Fruit fly (Drosophila melanogaster) whole organism, embryonic: Measurements from ENCODE around the gene CG34163.
A peak's percentile ranks its signal among the peaks of the same experiment; 100 is the strongest.

Experiments used
- CG11093 ChIP-seq: fragments of 200-800 bp; sonication (Bioruptor generic); IDR thresholded peaks from 3 replicates; pipeline ENCODE4 v1.3.6; 2022; ENCODE audit warnings: missing biosample characterization, missing genetic modification characterization
- CG11723 ChIP-seq: fragments of 200-800 bp; sonication (Bioruptor generic); optimal IDR thresholded peaks from 2 replicates; lab custom pipeline; 2017; ENCODE audit warnings: missing biosample characterization, mild to moderate bottlenecking, missing genetic modification characterization
- CG12104 ChIP-seq: fragments of 200-800 bp; sonication (Bioruptor generic); optimal IDR thresholded peaks from 3 replicates; lab custom pipeline; 2016; ENCODE audit warnings: missing biosample characterization, missing genetic modification characterization
- CG12299 ChIP-seq: fragments of 200-800 bp; sonication (Bioruptor generic); optimal IDR thresholded peaks from 2 replicates; lab custom pipeline; 2018; ENCODE audit warnings: missing biosample characterization, mild to moderate bottlenecking, missing genetic modification characterization
- CG13624 ChIP-seq: fragments of 200-800 bp; sonication (Bioruptor generic); optimal IDR thresholded peaks from 2 replicates; lab custom pipeline; 2016; ENCODE audit warnings: missing biosample characterization, missing genetic modification characterization
- CG14710 ChIP-seq: fragments of 200-800 bp; sonication (Bioruptor generic); optimal IDR thresholded peaks from 3 replicates; lab custom pipeline; 2019; ENCODE audit warnings: missing biosample characterization, mild to moderate bottlenecking, missing genetic modification characterization, moderate library complexity
- CG15073 ChIP-seq: fragments of 200-800 bp; sonication (Bioruptor generic); optimal IDR thresholded peaks from 2 replicates; lab custom pipeline; 2016; ENCODE audit warnings: missing biosample characterization, missing genetic modification characterization
- CG15514 ChIP-seq: fragments of 200-800 bp; sonication (Bioruptor generic); optimal IDR thresholded peaks from 3 replicates; lab custom pipeline; 2017; ENCODE audit warnings: missing biosample characterization, missing genetic modification characterization, mild to moderate bottlenecking, moderate library complexity, missing genetic modification reagents
- CG17361 ChIP-seq: fragments of 200-800 bp; sonication (Bioruptor generic); IDR thresholded peaks from 3 replicates; pipeline ENCODE4 v1.3.6; 2022; ENCODE audit warnings: missing biosample characterization, missing genetic modification characterization
- CG2202 ChIP-seq: fragments of 200-800 bp; sonication (Bioruptor generic); optimal IDR thresholded peaks from 2 replicates; lab custom pipeline; 2018; ENCODE audit warnings: missing biosample characterization, mild to moderate bottlenecking, missing genetic modification characterization
- CG31365 ChIP-seq: fragments of 200-800 bp; sonication (Bioruptor generic); optimal IDR thresholded peaks from 2 replicates; lab custom pipeline; 2018; ENCODE audit warnings: missing biosample characterization, mild to moderate bottlenecking, missing genetic modification characterization
- CG34376 ChIP-seq: fragments of 200-800 bp; sonication (Bioruptor generic); optimal IDR thresholded peaks from 2 replicates; lab custom pipeline; 2018; ENCODE audit warnings: missing biosample characterization, mild to moderate bottlenecking, missing genetic modification characterization
- CG4707 ChIP-seq: fragments of 200-800 bp; sonication (Bioruptor generic); optimal IDR thresholded peaks from 2 replicates; lab custom pipeline; 2018; ENCODE audit warnings: missing biosample characterization, mild to moderate bottlenecking, missing genetic modification characterization, moderate library complexity
- CG5180 ChIP-seq: fragments of 200-800 bp; sonication (Bioruptor generic); optimal IDR thresholded peaks from 3 replicates; lab custom pipeline; 2017; ENCODE audit warnings: missing biosample characterization, missing genetic modification characterization, mild to moderate bottlenecking, moderate library complexity, missing genetic modification reagents
- CG6854 ChIP-seq: fragments of 200-800 bp; sonication (Bioruptor generic); optimal IDR thresholded peaks from 3 replicates; lab custom pipeline; 2017; ENCODE audit warnings: missing biosample characterization, mild to moderate bottlenecking, missing genetic modification characterization
- CG7357 ChIP-seq: fragments of 200-800 bp; sonication (Bioruptor generic); IDR thresholded peaks from 3 replicates; pipeline ENCODE4 v1.3.6; 2022; ENCODE audit warnings: missing biosample characterization, missing genetic modification characterization
- CG7372 ChIP-seq: fragments of 200-800 bp; sonication (Bioruptor generic); IDR thresholded peaks from 2 replicates; pipeline ENCODE4 v1.3.6; 2022; ENCODE audit warnings: missing biosample characterization, missing genetic modification characterization
- CG7786 ChIP-seq: fragments of 200-800 bp; sonication (Bioruptor generic); optimal IDR thresholded peaks from 2 replicates; lab custom pipeline; 2016; ENCODE audit warnings: missing biosample characterization, missing genetic modification characterization
- CG9215 ChIP-seq: fragments of 200-800 bp; sonication (Bioruptor generic); IDR thresholded peaks from 2 replicates; pipeline ENCODE4 v1.3.6; 2022; ENCODE audit warnings: missing biosample characterization, missing genetic modification characterization
- CG9437 ChIP-seq: fragments of 200-800 bp; sonication (Bioruptor generic); optimal IDR thresholded peaks from 2 replicates; lab custom pipeline; 2018; ENCODE audit warnings: missing biosample characterization, mild to moderate bottlenecking, missing genetic modification characterization
- CG9727 ChIP-seq: fragments of 200-800 bp; sonication (Bioruptor generic); optimal IDR thresholded peaks from 3 replicates; lab custom pipeline; 2017; ENCODE audit warnings: missing biosample characterization, mild to moderate bottlenecking, missing genetic modification characterization
- Chrac-16 ChIP-seq: fragments of 200-800 bp; sonication (Bioruptor generic); optimal IDR thresholded peaks from 3 replicates; lab custom pipeline; 2016; ENCODE audit warnings: missing biosample characterization, missing genetic modification characterization
- Dip3 ChIP-seq: fragments of 200-800 bp; sonication (Bioruptor generic); optimal IDR thresholded peaks from 3 replicates; lab custom pipeline; 2016; ENCODE audit warnings: missing biosample characterization, missing genetic modification characterization
- Dp ChIP-seq: fragments of 200-800 bp; sonication (Bioruptor generic); optimal IDR thresholded peaks from 2 replicates; lab custom pipeline; 2018; ENCODE audit warnings: missing biosample characterization, mild to moderate bottlenecking, missing genetic modification characterization, moderate library complexity
- Dref ChIP-seq: fragments of 200-800 bp; sonication (Bioruptor generic); IDR thresholded peaks from 2 replicates; pipeline ENCODE4 v1.3.6; 2022; ENCODE audit warnings: missing biosample characterization, missing genetic modification characterization
- Kr ChIP-seq: fragments of 200-800 bp; sonication (Bioruptor generic); optimal IDR thresholded peaks from 2 replicates; lab custom pipeline; 2017; ENCODE audit warnings: missing biosample characterization, mild to moderate bottlenecking, missing genetic modification characterization
- Max ChIP-seq: fragments of 200-800 bp; sonication (Bioruptor generic); optimal IDR thresholded peaks from 2 replicates; lab custom pipeline; 2016; ENCODE audit warnings: missing biosample characterization, mild to moderate bottlenecking, missing genetic modification characterization
- Meics ChIP-seq: fragments of 200-800 bp; sonication (Bioruptor generic); optimal IDR thresholded peaks from 2 replicates; lab custom pipeline; 2017; ENCODE audit warnings: missing biosample characterization, mild to moderate bottlenecking, missing genetic modification characterization
- Mes4 ChIP-seq: fragments of 200-800 bp; sonication (Bioruptor generic); optimal IDR thresholded peaks from 2 replicates; lab custom pipeline; 2016; ENCODE audit warnings: missing biosample characterization, missing genetic modification characterization
- NC2β ChIP-seq: fragments of 200-800 bp; sonication (Bioruptor generic); optimal IDR thresholded peaks from 2 replicates; lab custom pipeline; 2016; ENCODE audit warnings: missing biosample characterization, missing genetic modification characterization
- ash1 ChIP-seq: fragments of 200-800 bp; sonication (Bioruptor generic); optimal IDR thresholded peaks from 2 replicates; lab custom pipeline; 2018; ENCODE audit warnings: missing biosample characterization, mild to moderate bottlenecking, missing genetic modification characterization
- cg ChIP-seq: fragments of 200-800 bp; sonication (Bioruptor generic); optimal IDR thresholded peaks from 3 replicates; lab custom pipeline; 2019; ENCODE audit warnings: missing biosample characterization, mild to moderate bottlenecking, missing genetic modification characterization, moderate library complexity
- chif ChIP-seq, 2 experiments: fragments of 200-800 bp; sonication (Bioruptor generic); optimal IDR thresholded peaks; 3 replicates each; lab custom pipeline; 2016; ENCODE audit warnings: missing biosample characterization in 2 of 2, missing genetic modification characterization in 2 of 2
- chn ChIP-seq: fragments of 200-800 bp; sonication (Bioruptor generic); optimal IDR thresholded peaks from 2 replicates; lab custom pipeline; 2016; ENCODE audit warnings: missing biosample characterization, missing genetic modification characterization
- danr ChIP-seq: fragments of 200-800 bp; sonication (Bioruptor generic); IDR thresholded peaks from 2 replicates; pipeline ENCODE4 v1.3.6; 2022; ENCODE audit warnings: missing biosample characterization, missing genetic modification characterization
- dmrt11E ChIP-seq: fragments of 200-800 bp; sonication (Bioruptor generic); optimal IDR thresholded peaks from 3 replicates; lab custom pipeline; 2018; ENCODE audit warnings: missing biosample characterization, mild to moderate bottlenecking, missing genetic modification characterization, moderate library complexity
- dmrt99B ChIP-seq: fragments of 200-800 bp; sonication (Bioruptor generic); optimal IDR thresholded peaks from 2 replicates; lab custom pipeline; 2018; ENCODE audit warnings: missing biosample characterization, mild to moderate bottlenecking, missing genetic modification characterization, moderate library complexity
- en ChIP-seq: fragments of 200-800 bp; sonication (Bioruptor generic); optimal IDR thresholded peaks from 2 replicates; lab custom pipeline; 2016; ENCODE audit warnings: missing biosample characterization, missing genetic modification characterization
- gsb-n ChIP-seq: fragments of 200-800 bp; sonication (Bioruptor generic); optimal IDR thresholded peaks from 3 replicates; lab custom pipeline; 2018; ENCODE audit warnings: missing biosample characterization, mild to moderate bottlenecking, missing genetic modification characterization
- kah ChIP-seq: fragments of 200-800 bp; sonication (Bioruptor generic); optimal IDR thresholded peaks from 2 replicates; lab custom pipeline; 2018; ENCODE audit warnings: missing biosample characterization, mild to moderate bottlenecking, missing genetic modification characterization
- knrl ChIP-seq: fragments of 200-800 bp; sonication (Bioruptor generic); IDR thresholded peaks from 3 replicates; pipeline ENCODE4 v1.3.6; 2022; ENCODE audit warnings: missing biosample characterization, missing genetic modification characterization; ENCODE audit not compliant: partially characterized antibody
- luna ChIP-seq: fragments of 200-800 bp; sonication (Bioruptor generic); optimal IDR thresholded peaks from 2 replicates; lab custom pipeline; 2016; ENCODE audit warnings: missing biosample characterization, missing genetic modification characterization
- otp ChIP-seq: fragments of 200-800 bp; sonication (Bioruptor generic); IDR thresholded peaks from 3 replicates; pipeline ENCODE4, ENCODE4 v1.3.6; 2022; ENCODE audit warnings: missing biosample characterization, missing genetic modification characterization
- pan ChIP-seq, 4 experiments: fragments of >200 bp in 3 of 4; fragments of 200-800 bp in 1 of 4; sonication (Bioruptor generic) in 1 of 4; optimal IDR thresholded peaks in 3 of 4; IDR thresholded peaks in 1 of 4; 2 replicates each; pipeline versions ENCODE4 v1.3.6 to Lab custom; 2017 to 2022; ENCODE audit warnings: missing biosample characterization in 2 of 4, missing genetic modification characterization in 2 of 4, mixed read lengths in 1 of 4
- ro ChIP-seq: fragments of 200-800 bp; sonication (Bioruptor generic); IDR thresholded peaks from 2 replicates; pipeline ENCODE4 v1.3.6; 2022; ENCODE audit warnings: missing biosample characterization, missing genetic modification characterization
- run ChIP-seq: fragments of 200-800 bp; sonication (Bioruptor generic); optimal IDR thresholded peaks from 3 replicates; lab custom pipeline; 2018; ENCODE audit warnings: missing biosample characterization, mild to moderate bottlenecking, missing genetic modification characterization
- so ChIP-seq: fragments of 200-800 bp; sonication (Bioruptor generic); IDR thresholded peaks from 3 replicates; pipeline ENCODE4 v1.3.6; 2022; ENCODE audit warnings: missing biosample characterization, missing genetic modification characterization
- tio ChIP-seq: fragments of 200-800 bp; sonication (Bioruptor generic); optimal IDR thresholded peaks from 2 replicates; lab custom pipeline; 2017; ENCODE audit warnings: missing biosample characterization, missing genetic modification characterization, inconsistent platforms
- z ChIP-seq: fragments of 200-800 bp; sonication (Bioruptor generic); IDR thresholded peaks from 3 replicates; pipeline ENCODE4 v1.3.6; 2022; ENCODE audit warnings: missing biosample characterization, missing genetic modification characterization

Gene CG34163

DNA sequence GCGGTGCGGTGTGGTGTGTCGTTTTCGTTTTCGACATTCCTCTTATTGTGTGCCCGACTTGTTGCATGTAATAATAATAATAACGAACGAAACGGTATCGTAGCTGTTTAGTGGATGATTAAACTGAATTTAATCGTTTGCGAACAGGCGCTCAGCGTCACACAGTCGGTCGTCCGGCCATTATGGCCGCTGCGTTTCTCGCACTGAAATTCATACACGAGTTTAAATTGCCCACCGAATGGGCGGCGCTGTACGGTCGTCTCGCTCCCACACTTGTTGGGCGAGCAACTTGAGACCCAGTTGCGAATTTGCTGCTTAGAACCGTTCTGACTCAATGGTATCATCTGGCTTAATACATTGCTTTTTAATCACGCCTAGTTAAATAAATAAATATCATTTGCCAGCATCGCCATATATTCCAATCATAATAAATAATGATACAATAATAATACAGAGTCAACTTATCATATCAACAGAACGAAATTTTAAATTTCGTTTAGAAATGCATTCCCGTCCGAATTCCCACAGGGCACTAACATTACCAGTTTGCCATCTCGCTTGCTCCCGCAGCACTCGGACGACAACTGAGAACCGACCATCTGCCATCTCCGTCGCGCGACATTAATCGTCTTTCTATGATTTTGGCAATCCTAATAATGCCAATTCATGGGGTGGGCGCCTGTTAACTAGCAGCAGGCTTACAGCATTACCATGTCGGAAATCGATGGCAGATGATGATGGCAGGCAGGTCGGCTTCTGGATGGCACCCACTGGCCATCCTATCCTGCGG, 23.0 kb downstream of the CG34163 start (continued):
- TF ChIP-seq chif (GFP tag; optimal IDR thresholded peaks at IDR 0.05; lab: Kevin White, UChicago) (peak; percentile 76 to 78), Dp (GFP tag; lab: Kevin White, UChicago) (no peak), tio (GFP tag; lab: Kevin White, UChicago) (no peak), CG31365 (peak; percentile 67), luna (no peak), danr (GFP tag; lab: Robert Waterston, UW) (no peak), CG9437 (GFP tag; lab: Kevin White, UChicago) (peak; percentile 85), CG12104 (GFP tag; lab: Kevin White, UChicago) (peak; percentile 68), dmrt99B (peak; percentile 92), CG34376 (GFP tag; lab: Kevin White, UChicago) (no peak), CG12299 (tag; lab: Kevin White, UChicago) (peak; percentile 91), otp (GFP tag; lab: Robert Waterston, UW) (no peak), cg (GFP tag; lab: Kevin White, UChicago) (no peak), CG4707 (no peak), pan (optimal IDR thresholded peaks at IDR 0.05; lab: Kevin White, UChicago) (no peak), pan (GFP tag; optimal IDR thresholded peaks at IDR 0.05 in 1 of 2, IDR thresholded peaks at IDR 0.05 in 1 of 2) (no peak), CG7372 (GFP tag; lab: Robert Waterston, UW) (no peak), Kr (no peak), z (GFP tag; lab: Robert Waterston, UW) (no peak), CG17361 (GFP tag; lab: Robert Waterston, UW) (no peak), chn (GFP tag; lab: Kevin White, UChicago) (peak; percentile 29), Mes4 (peak; percentile 34), en (GFP tag; lab: Kevin White, UChicago) (no peak), CG7786 (GFP tag; lab: Kevin White, UChicago) (peak; percentile 66), CG5180 (GFP tag; lab: Kevin White, UChicago) (peak; percentile 84), so (GFP tag; lab: Robert Waterston, UW) (no peak), CG13624 (GFP tag; lab: Kevin White, UChicago) (peak; percentile 16), kah (peak; percentile 30), gsb-n (peak; percentile 68), ash1 (no peak), CG11093 (peak; percentile 90), ro (GFP tag; lab: Robert Waterston, UW) (no peak), Dref (GFP tag; lab: Robert Waterston, UW) (no peak), dmrt11E (tag; lab: Kevin White, UChicago) (peak; percentile 90), knrl (no peak), Chrac-16 (GFP tag; lab: Kevin White, UChicago) (peak; percentile 89), CG15073 (peak; percentile 36), Dip3 (peak; percentile 78), CG15514 (peak; percentile 86), CG14710 (peak; percentile 86), NC2β (peak; percentile 49), CG9727 (GFP tag; lab: Kevin White, UChicago) (peak; percentile 92), CG7357 (GFP tag; lab: Robert Waterston, UW) (peak; percentile 87), CG6854 (peak; percentile 90), CG2202 (tag; lab: Kevin White, UChicago) (peak; percentile 67), run (tag; lab: Kevin White, UChicago) (peak; percentile 27), CG9215 (GFP tag; lab: Robert Waterston, UW) (no peak), CG11723 (peak; percentile 89), Meics (GFP tag; lab: Kevin White, UChicago) (peak; percentile 95), Max (GFP tag; lab: Kevin White, UChicago) (peak; percentile 84)
